Fruit fly (Drosophila melanogaster) whole organism, pupa: ENCODE results near the gene Ctr9.

Source experiments
- CG10348 ChIP-seq: fragments of 200-800 bp; sonication (Bioruptor generic); IDR thresholded peaks from 2 replicates; pipeline ENCODE4 v1.3.6; 2022; ENCODE audit warnings: missing biosample characterization, missing genetic modification characterization
- CG12605 ChIP-seq: fragments of 200-800 bp; sonication (Bioruptor generic); IDR thresholded peaks from 2 replicates; pipeline ENCODE4 v1.3.6; 2022; ENCODE audit warnings: missing biosample characterization, missing genetic modification characterization
- CG17806 ChIP-seq: fragments of 200-800 bp; sonication (Bioruptor generic); optimal IDR thresholded peaks from 2 replicates; lab custom pipeline; 2018; ENCODE audit warnings: missing biosample characterization, mild to moderate bottlenecking, missing genetic modification characterization, moderate library complexity
- CG32121 ChIP-seq: fragments of 200-800 bp; sonication (Bioruptor generic); IDR thresholded peaks from 2 replicates; pipeline ENCODE4 v1.3.6; 2022; ENCODE audit warnings: missing biosample characterization, missing genetic modification characterization
- CG4496 ChIP-seq: fragments of 200-800 bp; sonication (Bioruptor generic); IDR thresholded peaks from 3 replicates; pipeline ENCODE4 v1.3.6; 2022; ENCODE audit warnings: missing biosample characterization, missing genetic modification characterization
- CG8159 ChIP-seq: fragments of 200-800 bp; sonication (Bioruptor generic); optimal IDR thresholded peaks from 3 replicates; lab custom pipeline; 2018; ENCODE audit warnings: missing biosample characterization, mild to moderate bottlenecking, missing genetic modification characterization, moderate library complexity
- CG8301 ChIP-seq: fragments of 200-800 bp; sonication (Bioruptor generic); optimal IDR thresholded peaks from 2 replicates; lab custom pipeline; 2018; ENCODE audit warnings: missing biosample characterization, mild to moderate bottlenecking, missing genetic modification characterization
- EcR ChIP-seq: fragments of 200-800 bp; sonication (Bioruptor generic); optimal IDR thresholded peaks from 3 replicates; lab custom pipeline; 2019; ENCODE audit warnings: missing biosample characterization, missing genetic modification characterization, mild to moderate bottlenecking, moderate library complexity, missing genetic modification reagents
- Ets98B ChIP-seq: fragments of 200-800 bp; sonication (Bioruptor generic); IDR thresholded peaks from 2 replicates; pipeline ENCODE4 v1.3.6; 2022; ENCODE audit warnings: missing biosample characterization, missing genetic modification characterization

dm6 chr3L:1324818-1325625 lies 18.0 kb downstream of the Ctr9 start:
- TF ChIP-seq CG17806 (tag; lab: Kevin White, UChicago) = no peak
- no peak for TF ChIP-seq EcR (GFP tag; lab: Kevin White, UChicago)
- TF ChIP-seq CG12605 (GFP tag; lab: Robert Waterston, UW) = no peak
- no peak for TF ChIP-seq CG10348
- no peak for TF ChIP-seq CG8159
- no peak for TF ChIP-seq CG4496 (GFP tag; lab: Robert Waterston, UW)
- TF ChIP-seq CG8301 (tag; lab: Kevin White, UChicago) = no peak
- TF ChIP-seq CG32121 (GFP tag; lab: Robert Waterston, UW) = no peak
- no peak for TF ChIP-seq Ets98B (GFP tag; lab: Robert Waterston, UW)
